Worm (Caenorhabditis elegans) whole organism, L1 larva: ENCODE measurements around the gene let-716.

Experiments
- nhr-11 ChIP-seq: fragments of 150-350 bp; optimal IDR thresholded peaks from 2 replicates; lab custom pipeline; 2014; ENCODE audit warnings: missing biosample characterization, missing genetic modification characterization
- snpc-4 ChIP-seq: fragments of 150-350 bp; optimal IDR thresholded peaks from 2 replicates; lab custom pipeline; 2014; ENCODE audit warnings: missing biosample characterization, missing genetic modification characterization
- swsn-7 ChIP-seq: sonication (generic microtip); optimal IDR thresholded peaks from 2 replicates; lab custom pipeline; 2016; ENCODE audit warnings: missing genetic modification characterization, missing compliant biosample characterization

- TF ChIP-seq nhr-11 (tag; lab: Kevin White, UChicago) = no peak
- TF ChIP-seq snpc-4 (tag; lab: Kevin White, UChicago) = no peak
- no peak for TF ChIP-seq swsn-7 (tag; lab: Kevin White, UChicago)
Observed at ce11 chrIII:6368524-6368923, 14.8 kb upstream of the let-716 start.
